Worm (Caenorhabditis elegans): ENCODE measurements around the gene lrr-1.

The lrr-1 gene

DNA sequence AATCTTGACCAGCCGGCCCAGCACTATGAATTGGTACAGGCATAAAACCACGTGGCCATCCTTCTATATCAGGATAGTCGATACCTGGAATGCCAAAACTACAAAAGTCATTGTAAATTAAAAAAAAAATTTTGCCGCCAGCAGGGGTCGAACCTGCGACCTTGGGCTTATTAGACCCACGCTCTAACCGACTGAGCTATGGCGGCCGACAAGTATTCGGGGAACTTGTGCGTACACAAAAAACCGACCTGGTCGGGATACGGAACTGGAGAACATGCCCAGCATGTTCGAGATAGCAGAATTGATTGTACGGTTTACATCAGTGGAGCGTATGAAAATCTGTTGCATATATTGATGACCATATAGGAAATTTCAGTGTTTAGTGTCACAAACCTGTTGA is 21.1 kb upstream of the lrr-1 start:
- TF ChIP-seq F26F4.8 (GFP tag; conservative IDR thresholded peaks at IDR 0.05) (0 out of 2 replicates have a peak, but pooled peaks have one; percentile 27), set-16 (GFP tag; IDR thresholded peaks at IDR 0.05) (peak; percentile 20; the same call in 1 of the 2 replicates), ceh-28 (tag; optimal IDR thresholded peaks at IDR 0.05) (no peak), nhr-10 (tag; optimal IDR thresholded peaks at IDR 0.05) (no peak), Y5F2A.4 (GFP tag; optimal IDR thresholded peaks at IDR 0.05) (no peak), mxl-2 (GFP tag; conservative IDR thresholded peaks at IDR 0.05) (no peak), aha-1 (tag) (peak; percentile 27), tra-1 (GFP tag; IDR thresholded peaks at IDR 0.05) (0 out of 2 replicates have a peak, but pooled peaks have one; percentile 35), daf-8 (GFP tag; IDR thresholded peaks at IDR 0.05) (no peak), skn-1 (tag; optimal IDR thresholded peaks at IDR 0.05) (no peak), daf-19 (GFP tag; conservative IDR thresholded peaks at IDR 0.05) (peak; percentile 83), attf-4 (tag; optimal IDR thresholded peaks at IDR 0.05) (no peak), ztf-11 (tag; optimal IDR thresholded peaks at IDR 0.05) (no peak), lin-13 (GFP tag; optimal IDR thresholded peaks at IDR 0.05) (peak; percentile 30), ceh-82 (tag; optimal IDR thresholded peaks at IDR 0.05) (no peak), unc-130 (GFP tag; optimal IDR thresholded peaks at IDR 0.05) (peak; percentile 45), hlh-11 (tag; optimal IDR thresholded peaks at IDR 0.05) (peak; percentile 75), mdt-29 (GFP tag; IDR thresholded peaks at IDR 0.05) (peak; percentile 51; the same call in 1 of the 2 replicates), hmg-1.1 (GFP tag; IDR thresholded peaks at IDR 0.05) (peak; percentile 75), egl-43 (GFP tag; IDR thresholded peaks at IDR 0.05) (peak; percentile 88), ceh-20 (GFP tag; IDR thresholded peaks at IDR 0.05) (0 out of 2 replicates have a peak, but pooled peaks have one; percentile 45), nhr-25 (tag; optimal IDR thresholded peaks at IDR 0.05; ENCODE audit: borderline replicate concordance, insufficient read depth) (peak; percentile 67), dmd-6 (GFP tag; IDR thresholded peaks at IDR 0.05) (peak; percentile 73), ceh-32 (tag; optimal IDR thresholded peaks at IDR 0.05; ENCODE audit: poor library complexity) (peak; percentile 23), nhr-6 (tag; optimal IDR thresholded peaks at IDR 0.05) (no peak), hif-1 (tag; optimal IDR thresholded peaks at IDR 0.05) (peak; percentile 12 to 14), tag-97 (GFP tag; IDR thresholded peaks at IDR 0.05) (no peak), unc-39 (tag; optimal IDR thresholded peaks at IDR 0.05) (no peak), zip-11 (GFP tag; IDR thresholded peaks at IDR 0.05) (0 out of 2 replicates have a peak, but pooled peaks have one; percentile 21), gei-8 (GFP tag; optimal IDR thresholded peaks at IDR 0.05) (no peak), hlh-30 (tag; optimal IDR thresholded peaks at IDR 0.05; ENCODE audit: insufficient read depth) (peak; percentile 51), ctbp-1 (GFP tag; IDR thresholded peaks at IDR 0.05) (peak; percentile 39; the same call in 1 of the 2 replicates), Y75B8A.6 (GFP tag; IDR thresholded peaks at IDR 0.05) (0 out of 2 replicates have a peak, but pooled peaks have one; percentile 11), ZK337.2 (GFP tag; IDR thresholded peaks at IDR 0.05) (peak; percentile 58; the same call in 1 of the 2 replicates), fkh-10 (GFP tag; optimal IDR thresholded peaks at IDR 0.05) (no peak), dve-1 (tag; optimal IDR thresholded peaks at IDR 0.05; ENCODE audit: insufficient read depth) (peak; percentile 65), egl-27 (tag; optimal IDR thresholded peaks at IDR 0.05) (no peak), F10B5.3 (tag; optimal IDR thresholded peaks at IDR 0.05) (peak; percentile 63), lin-1 (GFP tag; IDR thresholded peaks at IDR 0.05) (peak; percentile 56; the same call in 1 of the 2 replicates), madf-5 (GFP tag; IDR thresholded peaks at IDR 0.05) (0 out of 4 replicates have a peak, but pooled peaks of 1 of the 2 experiments have one; percentile 34), T20F7.1 (GFP tag; optimal IDR thresholded peaks at IDR 0.05) (peak; percentile 48), Y105C5A.15 (GFP tag; IDR thresholded peaks at IDR 0.05) (peak; percentile 86; the same call in 1 of the 2 replicates), spr-1 (tag; optimal IDR thresholded peaks at IDR 0.05) (peak; percentile 50), ceh-62 (tag; optimal IDR thresholded peaks at IDR 0.05) (no peak), rbr-2 (tag; optimal IDR thresholded peaks at IDR 0.05) (peak; percentile 68), sdz-12 (GFP tag; optimal IDR thresholded peaks at IDR 0.05) (peak; percentile 55), dpl-1 (GFP tag; optimal IDR thresholded peaks at IDR 0.05) (peak; percentile 54), lin-39 (tag; optimal IDR thresholded peaks at IDR 0.05) (no peak), ces-1 (GFP tag; optimal IDR thresholded peaks at IDR 0.05) (no peak), cey-2 (tag; optimal IDR thresholded peaks at IDR 0.05; ENCODE audit: borderline replicate concordance, insufficient read depth) (no peak)
